Fruit fly (Drosophila melanogaster): ENCODE data around the gene PolA1.

The PolA1 gene

DNA sequence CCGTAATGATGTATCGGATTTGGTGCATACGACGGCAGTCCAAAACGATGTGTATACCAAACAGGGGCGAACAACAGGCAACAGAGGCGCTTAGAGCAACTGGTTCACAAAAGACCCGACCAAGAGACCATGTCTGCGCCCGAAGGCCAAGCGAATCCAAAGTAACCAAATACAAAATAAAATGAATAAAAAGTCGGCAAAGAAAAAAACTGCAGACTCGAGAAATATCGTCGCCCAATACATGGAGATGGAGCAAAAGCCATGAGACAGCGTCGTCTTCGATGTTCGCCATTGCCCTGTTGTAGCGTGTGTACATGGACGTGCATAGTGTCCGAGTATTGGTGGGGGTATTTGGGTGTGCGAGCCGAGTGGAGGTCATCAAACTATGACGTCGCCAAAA is 13.3 kb downstream of the PolA1 start (continued):
- TF ChIP-seq CG9139 (GFP tag; optimal IDR thresholded peaks at IDR 0.05) = peak; percentile 9
- no peak for TF ChIP-seq topi (GFP tag; optimal IDR thresholded peaks at IDR 0.05)
- TF ChIP-seq Ets96B (tag; optimal IDR thresholded peaks at IDR 0.05) = no peak
- no peak for TF ChIP-seq CG16779 (tag; optimal IDR thresholded peaks at IDR 0.05)
- no peak for TF ChIP-seq CG8319 (GFP tag; optimal IDR thresholded peaks at IDR 0.05)
- no peak for TF ChIP-seq fd85E (GFP tag; optimal IDR thresholded peaks at IDR 0.05)
- no peak for TF ChIP-seq Hr38 (GFP tag; optimal IDR thresholded peaks at IDR 0.05)
- no peak for TF ChIP-seq fkh (GFP tag; optimal IDR thresholded peaks at IDR 0.05)
- TF ChIP-seq CG6276 (GFP tag; optimal IDR thresholded peaks at IDR 0.05) = no peak
- no peak for TF ChIP-seq CG7368 (GFP tag; optimal IDR thresholded peaks at IDR 0.05)

DNA sequence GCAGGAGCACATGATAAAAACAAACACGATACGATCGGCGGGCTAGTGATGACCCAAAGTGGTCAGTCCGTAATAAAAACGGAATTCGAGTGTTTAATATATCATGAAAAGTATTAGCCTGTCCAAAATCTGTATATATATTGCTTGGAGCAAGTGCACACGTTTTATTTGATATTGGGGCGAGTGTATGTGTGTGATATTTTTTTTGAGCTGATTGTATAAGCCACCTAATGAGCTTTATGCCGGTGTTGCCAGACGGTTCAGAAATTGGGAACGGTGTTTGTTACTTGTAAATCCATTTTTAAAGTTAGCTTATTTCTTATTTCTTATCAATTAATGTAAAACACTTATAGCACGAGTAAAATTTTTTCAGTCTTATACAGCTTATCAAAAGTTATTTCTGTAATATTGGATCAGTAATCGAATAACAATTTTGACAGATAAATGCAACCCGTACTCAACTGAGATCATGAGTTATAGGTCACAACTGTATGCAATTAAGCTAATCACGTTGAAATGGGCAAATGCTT is 14.0 kb downstream of the PolA1 start:
- peak; percentile 60 for TF ChIP-seq svp (GFP tag)
- no peak for TF ChIP-seq CG8319 (GFP tag; optimal IDR thresholded peaks at IDR 0.05)

- TF ChIP-seq salr (GFP tag; optimal IDR thresholded peaks at IDR 0.05) (peak; percentile 23 to 76), Blimp-1 (GFP tag; optimal IDR thresholded peaks at IDR 0.05) (peak; percentile 8), CG11902 (GFP tag; optimal IDR thresholded peaks at IDR 0.05) (peak; percentile 31), CG7368 (GFP tag; optimal IDR thresholded peaks at IDR 0.05) (peak; percentile 45), Eip93F (GFP tag; optimal IDR thresholded peaks at IDR 0.05) (no peak), dac (GFP tag; optimal IDR thresholded peaks at IDR 0.05) (peak; percentile 55), CG3919 (GFP tag; optimal IDR thresholded peaks at IDR 0.05) (peak; percentile 75), CG32006 (GFP tag; optimal IDR thresholded peaks at IDR 0.05) (peak; percentile 85), CG10669 (GFP tag; optimal IDR thresholded peaks at IDR 0.05) (peak; percentile 59), CG8632 (GFP tag; optimal IDR thresholded peaks at IDR 0.05) (peak; percentile 74), Lpt (GFP tag; optimal IDR thresholded peaks at IDR 0.05) (peak; percentile 19), CG1621 (tag; optimal IDR thresholded peaks at IDR 0.05) (no peak), ss (GFP tag; optimal IDR thresholded peaks at IDR 0.05) (peak; percentile 19 to 63), CG6854 (GFP tag; optimal IDR thresholded peaks at IDR 0.05) (no peak), CG8119 (GFP tag; IDR thresholded peaks at IDR 0.05) (peak; percentile 58; the same call in 2 of the 3 replicates), CG8319 (GFP tag; optimal IDR thresholded peaks at IDR 0.05) (peak; percentile 65), Eip75B (GFP tag; optimal IDR thresholded peaks at IDR 0.05) (peak; percentile 7), spab (GFP tag; optimal IDR thresholded peaks at IDR 0.05) (peak; percentile 61), fkh (GFP tag; optimal IDR thresholded peaks at IDR 0.05) (no peak), dsx (GFP tag; optimal IDR thresholded peaks at IDR 0.05; ENCODE audit: poor library complexity, severe bottlenecking) (peak; percentile 72), Sox14 (GFP tag; optimal IDR thresholded peaks at IDR 0.05) (peak; percentile 30), Ets21C (GFP tag; optimal IDR thresholded peaks at IDR 0.05) (peak; percentile 47), Smox (GFP tag; optimal IDR thresholded peaks at IDR 0.05) (peak; percentile 52), CG11762 (GFP tag; optimal IDR thresholded peaks at IDR 0.05; ENCODE audit: insufficient read depth) (peak; percentile 67), vri (GFP tag; optimal IDR thresholded peaks at IDR 0.05) (peak; percentile 20), OdsH (GFP tag; optimal IDR thresholded peaks at IDR 0.05) (peak; percentile 72), topi (GFP tag; optimal IDR thresholded peaks at IDR 0.05) (peak; percentile 68), CG6808 (GFP tag; optimal IDR thresholded peaks at IDR 0.05) (peak; percentile 50), CG6792 (GFP tag; optimal IDR thresholded peaks at IDR 0.05) (peak; percentile 71), pdm3 (GFP tag; optimal IDR thresholded peaks at IDR 0.05) (peak; percentile 62), net (GFP tag; optimal IDR thresholded peaks at IDR 0.05) (peak; percentile 28), acj6 (GFP tag; optimal IDR thresholded peaks at IDR 0.05) (peak; percentile 74), CG11294 (GFP tag; IDR thresholded peaks at IDR 0.05) (no peak), cyc (GFP tag; optimal IDR thresholded peaks at IDR 0.05) (peak; percentile 54), Met (GFP tag; optimal IDR thresholded peaks at IDR 0.05) (peak; percentile 60), Hr38 (GFP tag; optimal IDR thresholded peaks at IDR 0.05) (no peak), fd85E (GFP tag; optimal IDR thresholded peaks at IDR 0.05) (no peak), Gug (GFP tag; IDR thresholded peaks at IDR 0.05) (peak; percentile 32; the same call in 1 of the 2 replicates), CG6163 (GFP tag; IDR thresholded peaks at IDR 0.05) (peak; percentile 62; the same call in 2 of the 3 replicates)
Observed at dm6 chr3R:21656492-21657484, 14.8 kb downstream of the PolA1 start.
